Worm (Caenorhabditis elegans): ENCODE results near the gene srsx-22.

srsx-22 gene

ce11 chrV:8384809-8385208 is 33.3 kb downstream of the srsx-22 start:
- TF ChIP-seq nhr-76 (tag; optimal IDR thresholded peaks at IDR 0.05) (no peak), mab-5 (tag; optimal IDR thresholded peaks at IDR 0.05) (no peak), bed-3 (GFP tag; optimal IDR thresholded peaks at IDR 0.05) (no peak), zip-8 (tag; optimal IDR thresholded peaks at IDR 0.05) (peak; percentile 22)

- TF ChIP-seq ces-1 (GFP tag; optimal IDR thresholded peaks at IDR 0.05) = no peak
- no peak for TF ChIP-seq unc-39 (tag; optimal IDR thresholded peaks at IDR 0.05)
- TF ChIP-seq hlh-1 (tag; optimal IDR thresholded peaks at IDR 0.05) = no peak
- no peak for TF ChIP-seq nhr-2 (tag; optimal IDR thresholded peaks at IDR 0.05)
- TF ChIP-seq ztf-11 (tag; optimal IDR thresholded peaks at IDR 0.05) = no peak
- no peak for TF ChIP-seq cnd-1 (tag; optimal IDR thresholded peaks at IDR 0.05)
- TF ChIP-seq M03D4.4 (tag; optimal IDR thresholded peaks at IDR 0.05) = no peak
- TF ChIP-seq mab-5 (tag; optimal IDR thresholded peaks at IDR 0.05) = no peak
- no peak for TF ChIP-seq zip-8 (tag; optimal IDR thresholded peaks at IDR 0.05)
- TF ChIP-seq bed-3 (GFP tag; optimal IDR thresholded peaks at IDR 0.05) = no peak
- no peak for TF ChIP-seq lsy-2 (tag; optimal IDR thresholded peaks at IDR 0.05)
- no peak for TF ChIP-seq tbx-8 (GFP tag; optimal IDR thresholded peaks at IDR 0.05)
- no peak for TF ChIP-seq ceh-39 (tag; optimal IDR thresholded peaks at IDR 0.05)
- no peak for TF ChIP-seq mls-2 (tag; optimal IDR thresholded peaks at IDR 0.05)
- TF ChIP-seq elt-3 (tag; optimal IDR thresholded peaks at IDR 0.05) = no peak
Observed at ce11 chrV:8385879-8386530, 34.5 kb downstream of the srsx-22 start, which contains the start of gene hsp-17. hsp-17 (minus strand) TSS chrV:8385929.

- TF ChIP-seq nhr-12 (tag; optimal IDR thresholded peaks at IDR 0.05) = no peak
- no peak for TF ChIP-seq tbx-8 (GFP tag; optimal IDR thresholded peaks at IDR 0.05)
- TF ChIP-seq cnd-1 (tag; optimal IDR thresholded peaks at IDR 0.05) = no peak
- no peak for TF ChIP-seq mep-1 (tag; optimal IDR thresholded peaks at IDR 0.05)
- no peak for TF ChIP-seq M03D4.4 (tag; optimal IDR thresholded peaks at IDR 0.05)
- TF ChIP-seq hlh-1 (tag; optimal IDR thresholded peaks at IDR 0.05) = no peak
- no peak for TF ChIP-seq mab-5 (tag; optimal IDR thresholded peaks at IDR 0.05)
- TF ChIP-seq flh-1 (GFP tag; optimal IDR thresholded peaks at IDR 0.05) = no peak
- TF ChIP-seq ham-2 (GFP tag; optimal IDR thresholded peaks at IDR 0.05) = no peak
- TF ChIP-seq unc-62 (GFP tag; optimal IDR thresholded peaks at IDR 0.05) = no peak
- no peak for TF ChIP-seq nhr-28 (tag; optimal IDR thresholded peaks at IDR 0.05)
- no peak for TF ChIP-seq nhr-237 (tag; optimal IDR thresholded peaks at IDR 0.05)
Observed at ce11 chrV:8387056-8387455, 35.6 kb downstream of the srsx-22 start, which contains the start of gene gcy-7. gcy-7 (plus strand) TSS chrV:8387356.

ce11 chrV:8389307-8389706 is 37.8 kb downstream of the srsx-22 start:
- no peak for TF ChIP-seq pha-4 (tag; optimal IDR thresholded peaks at IDR 0.05)
- TF ChIP-seq ceh-43 (GFP tag; optimal IDR thresholded peaks at IDR 0.05) = no peak
- no peak for TF ChIP-seq mls-2 (tag; optimal IDR thresholded peaks at IDR 0.05)
- TF ChIP-seq lin-32 (GFP tag; optimal IDR thresholded peaks at IDR 0.05) = no peak
- TF ChIP-seq ceh-39 (tag; optimal IDR thresholded peaks at IDR 0.05) = no peak
- no peak for TF ChIP-seq snpc-4 (tag; optimal IDR thresholded peaks at IDR 0.05)
- TF ChIP-seq nhr-28 (tag; optimal IDR thresholded peaks at IDR 0.05) = no peak

ce11 chrV:8394357-8394850 is 42.9 kb downstream of the srsx-22 start, which contains the start of the genes pho-6 and F52E1.3:
pho-6 (minus strand) TSS chrV:8394457.
F52E1.3 (plus strand) TSS chrV:8394800.
- TF ChIP-seq tbx-8 (GFP tag; optimal IDR thresholded peaks at IDR 0.05) = no peak
- TF ChIP-seq mep-1 (tag; optimal IDR thresholded peaks at IDR 0.05) = no peak
- no peak for TF ChIP-seq elt-1 (tag; optimal IDR thresholded peaks at IDR 0.05; ENCODE audit: borderline replicate concordance, insufficient read depth)
- no peak for TF ChIP-seq mab-5 (tag; optimal IDR thresholded peaks at IDR 0.05)

ce11 chrV:8400808-8401207 is 49.3 kb downstream of the srsx-22 start:
- TF ChIP-seq bed-3 (GFP tag; optimal IDR thresholded peaks at IDR 0.05) (no peak), mep-1 (tag; optimal IDR thresholded peaks at IDR 0.05) (no peak), elt-3 (tag; optimal IDR thresholded peaks at IDR 0.05) (no peak), mab-5 (tag; optimal IDR thresholded peaks at IDR 0.05) (no peak), snpc-4 (tag; optimal IDR thresholded peaks at IDR 0.05) (no peak), mls-2 (tag; optimal IDR thresholded peaks at IDR 0.05) (no peak), nhr-237 (tag; optimal IDR thresholded peaks at IDR 0.05) (no peak), hlh-1 (tag; optimal IDR thresholded peaks at IDR 0.05) (no peak), ceh-83 (GFP tag; optimal IDR thresholded peaks at IDR 0.05) (no peak)

Measured in whole organism, mixed stage, embryonic.